Worm (Caenorhabditis elegans): ENCODE measurements around the gene srh-257.
A peak's percentile ranks its signal among the peaks of the same experiment; 100 is the strongest.

srh-257 gene

DNA sequence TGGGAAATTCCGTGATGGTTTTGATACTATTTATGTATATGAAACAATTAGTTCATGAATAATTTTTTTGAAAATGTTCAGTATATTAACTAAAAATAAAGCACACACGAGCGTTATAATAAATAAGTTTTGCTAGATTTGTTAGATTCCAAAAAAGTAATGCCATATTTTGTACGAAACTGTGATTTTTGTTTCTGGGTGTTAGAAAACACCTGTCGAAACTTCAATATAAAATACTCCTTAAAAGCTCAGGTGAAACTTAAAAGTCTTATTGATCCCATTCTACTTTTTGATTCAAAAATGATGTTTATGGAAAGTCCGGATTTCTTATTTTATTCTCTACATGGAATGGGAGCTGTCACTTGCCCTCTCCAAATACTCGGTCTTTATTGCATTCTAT is 8.9 kb downstream of the srh-257 start, which contains the start of gene srh-265:
srh-265 (plus strand) TSS at position 301 of the 400 bp plus-strand sequence.
- TF ChIP-seq R02D3.7 (tag; optimal IDR thresholded peaks at IDR 0.05) (no peak), fos-1 (tag; optimal IDR thresholded peaks at IDR 0.05) (no peak), aly-2 (tag; optimal IDR thresholded peaks at IDR 0.05) (no peak), nhr-77 (tag; optimal IDR thresholded peaks at IDR 0.05) (no peak), sma-9 (GFP tag; optimal IDR thresholded peaks at IDR 0.05) (no peak), sma-9 (tag; optimal IDR thresholded peaks at IDR 0.05) (no peak)

DNA sequence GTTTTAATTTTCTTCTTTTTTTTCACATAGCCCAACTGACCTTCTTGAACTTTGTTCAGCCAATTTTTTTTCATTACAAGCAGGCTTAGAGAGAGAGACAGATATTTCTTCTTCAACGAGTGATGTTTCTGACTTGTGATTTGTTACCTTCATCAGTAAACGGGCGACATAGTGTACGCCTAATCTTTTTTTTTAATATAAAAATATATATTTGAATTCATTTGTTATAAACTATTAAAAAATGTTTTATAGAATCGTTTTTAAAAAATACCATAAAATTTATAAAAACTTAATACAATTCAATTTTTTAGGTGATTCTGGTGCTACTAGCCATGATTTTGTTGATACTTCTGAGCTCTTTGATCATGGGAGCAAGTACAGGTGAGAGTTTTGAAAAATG is 10.8 kb downstream of the srh-257 start, which contains the start of gene T06E6.10:
T06E6.10 (plus strand) TSS at position 301 of the 400 bp plus-strand sequence.
- TF ChIP-seq elt-1 (tag; optimal IDR thresholded peaks at IDR 0.05) (no peak), mab-5 (tag; optimal IDR thresholded peaks at IDR 0.05) (no peak), nhr-11 (tag; optimal IDR thresholded peaks at IDR 0.05) (no peak), alr-1 (tag; optimal IDR thresholded peaks at IDR 0.05) (no peak), sem-4 (tag; optimal IDR thresholded peaks at IDR 0.05) (no peak), nhr-25 (tag; optimal IDR thresholded peaks at IDR 0.05) (no peak), lin-39 (tag; optimal IDR thresholded peaks at IDR 0.05) (no peak)

DNA sequence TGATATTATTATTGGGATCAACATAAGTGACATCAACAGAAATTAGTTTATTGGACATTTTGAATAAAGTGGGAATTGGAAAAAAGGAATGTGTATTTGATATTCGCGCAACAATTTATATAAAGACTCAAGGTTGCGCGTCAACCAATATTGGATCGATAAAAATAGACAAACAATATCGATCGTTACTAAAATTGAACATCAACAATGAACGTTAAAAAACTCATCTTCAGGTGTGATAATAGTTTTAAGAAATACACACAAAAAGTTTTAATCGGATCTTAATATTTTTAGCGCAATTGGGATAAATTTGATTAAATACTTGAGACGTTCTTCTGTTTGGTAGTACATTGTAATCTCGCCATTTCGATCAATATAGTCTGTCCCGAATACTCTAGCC is 16.6 kb downstream of the srh-257 start, which contains the start of gene fbxa-104:
fbxa-104 (minus strand) TSS at position 83 of the 400 bp plus-strand sequence.
- TF ChIP-seq sma-3 (GFP tag; optimal IDR thresholded peaks at IDR 0.05) (no peak), skn-1 (tag; optimal IDR thresholded peaks at IDR 0.05) (no peak), nhr-11 (tag; optimal IDR thresholded peaks at IDR 0.05) (no peak), sma-9 (GFP tag; optimal IDR thresholded peaks at IDR 0.05) (no peak), sma-9 (tag; optimal IDR thresholded peaks at IDR 0.05) (no peak), elt-3 (tag; optimal IDR thresholded peaks at IDR 0.05) (no peak), fos-1 (tag; optimal IDR thresholded peaks at IDR 0.05) (no peak), nhr-23 (tag; optimal IDR thresholded peaks at IDR 0.05) (no peak), nhr-25 (tag; optimal IDR thresholded peaks at IDR 0.05) (no peak), mbf-1 (tag; optimal IDR thresholded peaks at IDR 0.05) (no peak), aly-2 (tag; optimal IDR thresholded peaks at IDR 0.05) (no peak), sem-4 (tag; optimal IDR thresholded peaks at IDR 0.05) (no peak), nhr-10 (tag; optimal IDR thresholded peaks at IDR 0.05) (no peak), zag-1 (tag; optimal IDR thresholded peaks at IDR 0.05) (no peak), R02D3.7 (tag; optimal IDR thresholded peaks at IDR 0.05) (no peak), mdl-1 (tag; optimal IDR thresholded peaks at IDR 0.05) (no peak), Y55F3AM.14 (GFP tag; optimal IDR thresholded peaks at IDR 0.05) (no peak), unc-55 (GFP tag; optimal IDR thresholded peaks at IDR 0.05) (no peak)

DNA sequence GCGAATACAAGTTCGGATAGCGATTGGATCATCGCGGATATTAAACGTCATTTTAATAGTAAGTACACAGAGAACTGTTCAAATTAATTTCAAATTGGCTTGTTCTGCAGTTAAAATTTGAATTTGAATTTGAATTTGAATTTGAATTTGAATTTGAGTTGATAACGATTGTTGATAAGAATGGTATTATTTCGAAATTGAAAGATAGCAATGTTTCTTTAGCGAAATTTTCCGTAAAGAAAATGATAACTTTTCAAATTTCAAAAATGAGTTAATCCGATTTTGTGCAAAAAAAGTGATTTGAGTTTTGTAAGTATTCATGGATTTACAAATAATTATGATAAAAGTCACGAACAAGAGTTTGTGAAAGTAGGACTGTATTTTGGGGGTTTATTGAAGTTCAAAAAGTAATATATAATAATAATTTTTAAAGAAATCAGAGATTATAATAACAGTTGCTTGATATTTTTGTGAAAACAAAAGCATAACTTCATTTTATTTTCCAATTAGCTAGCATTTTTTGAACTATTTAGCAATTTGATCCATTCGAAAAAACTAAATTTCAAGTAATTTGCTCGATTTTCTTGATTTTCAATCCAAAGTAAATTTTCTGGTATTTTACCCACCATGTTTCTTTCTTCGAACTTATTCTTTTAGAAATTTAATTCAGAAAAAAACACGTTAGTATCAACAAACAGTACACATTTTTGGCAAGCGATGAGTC is 18.5 kb downstream of the srh-257 start, which contains the start of gene Y36E3A.2:
Y36E3A.2 (plus strand) TSS at position 674 of the 724 bp plus-strand sequence.
- TF ChIP-seq unc-39 (tag; optimal IDR thresholded peaks at IDR 0.05): no peak
- TF ChIP-seq fos-1 (tag; optimal IDR thresholded peaks at IDR 0.05): peak; percentile 48

DNA sequence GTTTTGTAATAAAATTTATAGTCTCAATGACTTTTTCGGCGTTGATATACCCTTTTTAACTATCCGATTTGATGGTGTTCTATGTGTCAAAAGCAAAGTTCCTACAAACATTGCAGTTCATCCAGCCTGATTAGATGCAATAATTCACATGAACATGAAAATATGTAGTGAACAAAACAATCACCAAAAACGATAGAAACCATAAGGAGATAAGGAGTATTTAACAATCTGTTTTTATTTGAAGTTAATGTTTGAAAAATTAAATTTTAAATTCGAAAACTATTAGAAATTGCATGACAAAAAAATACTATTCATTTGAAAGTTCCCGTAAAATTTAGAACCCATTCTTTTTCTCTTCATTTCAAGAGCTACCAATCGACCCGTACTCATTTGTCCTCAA is 19.9 kb downstream of the srh-257 start, which contains the start of gene fbxa-209:
fbxa-209 (minus strand) TSS at position 101 of the 400 bp plus-strand sequence.
- TF ChIP-seq unc-39 (tag; optimal IDR thresholded peaks at IDR 0.05) (no peak), zag-1 (tag; optimal IDR thresholded peaks at IDR 0.05) (no peak), elt-1 (tag; optimal IDR thresholded peaks at IDR 0.05) (no peak), nhr-23 (tag; optimal IDR thresholded peaks at IDR 0.05) (no peak), sma-3 (GFP tag; optimal IDR thresholded peaks at IDR 0.05) (no peak), unc-55 (GFP tag; optimal IDR thresholded peaks at IDR 0.05) (no peak), lin-11 (tag; optimal IDR thresholded peaks at IDR 0.05) (no peak), elt-3 (tag; optimal IDR thresholded peaks at IDR 0.05) (no peak), lin-13 (GFP tag; optimal IDR thresholded peaks at IDR 0.05) (no peak), ceh-16 (tag; optimal IDR thresholded peaks at IDR 0.05) (no peak), crh-2 (tag; optimal IDR thresholded peaks at IDR 0.05) (no peak), mab-5 (tag; optimal IDR thresholded peaks at IDR 0.05) (no peak), aly-2 (tag; optimal IDR thresholded peaks at IDR 0.05) (no peak), mdl-1 (tag; optimal IDR thresholded peaks at IDR 0.05) (no peak), ZK546.5 (tag; optimal IDR thresholded peaks at IDR 0.05) (no peak), lsy-2 (tag; optimal IDR thresholded peaks at IDR 0.05) (no peak), sem-4 (tag; optimal IDR thresholded peaks at IDR 0.05) (no peak), ama-1 (optimal IDR thresholded peaks at IDR 0.05) (no peak)
